Worm (Caenorhabditis elegans) whole organism, L4/young adult: Measurements from ENCODE around the gene F49C12.7.

ENCODE experiments used
- W03F9.2 ChIP-seq: fragments of 150-350 bp; optimal IDR thresholded peaks from 2 replicates; lab custom pipeline; 2014; ENCODE audit warnings: missing biosample characterization, missing genetic modification characterization
- dao-5 ChIP-seq: sonication (generic microtip); optimal IDR thresholded peaks from 2 replicates; lab custom pipeline; 2016; ENCODE audit warnings: missing genotype, missing genetic modification characterization, moderate library complexity, missing compliant biosample characterization
- him-1 ChIP-seq: sonication (generic microtip); optimal IDR thresholded peaks from 2 replicates; lab custom pipeline; 2016; ENCODE audit warnings: missing genotype, missing genetic modification reagents, missing genetic modification characterization, missing compliant biosample characterization

ce11 chrIV:9322489-9322888, 9.8 kb upstream of the F49C12.7 start:
- TF ChIP-seq W03F9.2 (tag; lab: Kevin White, UChicago) (no peak), dao-5 (tag; lab: Kevin White, UChicago) (no peak), him-1 (no peak)
